Worm (Caenorhabditis elegans): ENCODE data around the gene F36H9.4.

The F36H9.4 gene

ce11 chrV:1788157-1788556 is 9.1 kb upstream of the F36H9.4 start, which contains the start of gene F36H9.2 (continued):
- TF ChIP-seq tag-97 (GFP tag; IDR thresholded peaks at IDR 0.05) (no peak), hlh-11 (tag; optimal IDR thresholded peaks at IDR 0.05) (no peak), attf-4 (tag; optimal IDR thresholded peaks at IDR 0.05) (no peak)

- TF ChIP-seq nhr-76 (tag; optimal IDR thresholded peaks at IDR 0.05) (no peak), dmd-6 (GFP tag; IDR thresholded peaks at IDR 0.05) (no peak), skn-1 (tag; optimal IDR thresholded peaks at IDR 0.05) (no peak), nhr-28 (tag; optimal IDR thresholded peaks at IDR 0.05) (no peak), mxl-3 (GFP tag; optimal IDR thresholded peaks at IDR 0.05) (no peak), mxl-2 (GFP tag; conservative IDR thresholded peaks at IDR 0.05) (no peak), dmd-9 (GFP tag; IDR thresholded peaks at IDR 0.05) (no peak), ceh-82 (tag; optimal IDR thresholded peaks at IDR 0.05) (no peak)
Measured at ce11 chrV:1781922-1782321, 2.9 kb upstream of the F36H9.4 start, which contains the start of gene F36H9.5. TSS of gene F36H9.5 (minus strand) at chrV:1782022.

- TF ChIP-seq unc-62 (GFP tag; optimal IDR thresholded peaks at IDR 0.05 in 1 of 2) (peak in 1 of 2 experiments; percentile 71), unc-62 (tag; optimal IDR thresholded peaks at IDR 0.05) (no peak), zip-11 (GFP tag; IDR thresholded peaks at IDR 0.05) (no peak)
Measured at ce11 chrV:1779994-1780393, 958 bp upstream of the F36H9.4 start.

- no peak for TF ChIP-seq fkh-10 (GFP tag; optimal IDR thresholded peaks at IDR 0.05)
- no peak for TF ChIP-seq hlh-11 (tag; optimal IDR thresholded peaks at IDR 0.05)
- TF ChIP-seq ama-1 (optimal IDR thresholded peaks at IDR 0.05), result no peak
- no peak for TF ChIP-seq ztf-7 (tag; optimal IDR thresholded peaks at IDR 0.05)
- TF ChIP-seq nhr-11 (tag; optimal IDR thresholded peaks at IDR 0.05), result no peak
Measured at ce11 chrV:1774874-1775589, 4.0 kb downstream of the F36H9.4 start, which contains the start of gene F36H9.7. TSS of gene F36H9.7 (minus strand) at chrV:1774924.

ce11 chrV:1773120-1773519 is 5.9 kb downstream of the F36H9.4 start:
- no peak for TF ChIP-seq egl-27 (tag; optimal IDR thresholded peaks at IDR 0.05)
- no peak for TF ChIP-seq D1046.2 (GFP tag; IDR thresholded peaks at IDR 0.05)
- peak; percentile 18 for TF ChIP-seq mes-2 (tag; optimal IDR thresholded peaks at IDR 0.05; ENCODE audit: poor library complexity, severe bottlenecking)
- no peak for TF ChIP-seq ces-1 (GFP tag; optimal IDR thresholded peaks at IDR 0.05)
- TF ChIP-seq madf-9 (GFP tag; conservative IDR thresholded peaks at IDR 0.05), result no peak
- peak; percentile 3 for TF ChIP-seq dve-1 (tag; optimal IDR thresholded peaks at IDR 0.05; ENCODE audit: insufficient read depth)
- TF ChIP-seq mxl-3 (GFP tag; optimal IDR thresholded peaks at IDR 0.05), result no peak
- no peak for TF ChIP-seq ztf-7 (tag; optimal IDR thresholded peaks at IDR 0.05)
- no peak for TF ChIP-seq duxl-1 (tag; optimal IDR thresholded peaks at IDR 0.05; ENCODE audit: poor library complexity)
- TF ChIP-seq nhr-111 (GFP tag; optimal IDR thresholded peaks at IDR 0.05), result no peak
- TF ChIP-seq mdt-29 (GFP tag; IDR thresholded peaks at IDR 0.05), result no peak
- no peak for TF ChIP-seq sdz-12 (GFP tag; optimal IDR thresholded peaks at IDR 0.05)
- TF ChIP-seq snpc-1.2 (GFP tag; IDR thresholded peaks at IDR 0.05), result no peak
- peak; percentile 39 for TF ChIP-seq aha-1 (tag)
- TF ChIP-seq F10B5.3 (tag; optimal IDR thresholded peaks at IDR 0.05), result no peak
- TF ChIP-seq hif-1 (tag; optimal IDR thresholded peaks at IDR 0.05), result no peak
- no peak for TF ChIP-seq nhr-76 (tag; optimal IDR thresholded peaks at IDR 0.05)
- TF ChIP-seq skn-1 (tag; optimal IDR thresholded peaks at IDR 0.05), result no peak
- no peak for TF ChIP-seq lin-1 (GFP tag; IDR thresholded peaks at IDR 0.05)
- TF ChIP-seq ZK337.2 (GFP tag; IDR thresholded peaks at IDR 0.05), result no peak
- TF ChIP-seq dmd-8 (GFP tag; IDR thresholded peaks at IDR 0.05), result no peak
- TF ChIP-seq ceh-44 (GFP tag; IDR thresholded peaks at IDR 0.05), result no peak
- TF ChIP-seq dmd-9 (GFP tag; IDR thresholded peaks at IDR 0.05), result no peak
- TF ChIP-seq spr-1 (tag; optimal IDR thresholded peaks at IDR 0.05), result no peak
- TF ChIP-seq daf-12 (tag; optimal IDR thresholded peaks at IDR 0.05), result no peak
- TF ChIP-seq ceh-28 (tag; optimal IDR thresholded peaks at IDR 0.05), result no peak
- TF ChIP-seq tra-1 (GFP tag; IDR thresholded peaks at IDR 0.05), result no peak
- TF ChIP-seq arid-1 (GFP tag; conservative IDR thresholded peaks at IDR 0.05), result no peak
- no peak for TF ChIP-seq hlh-11 (tag; optimal IDR thresholded peaks at IDR 0.05)
- TF ChIP-seq nhr-42 (GFP tag; IDR thresholded peaks at IDR 0.05), result no peak
- no peak for TF ChIP-seq unc-130 (GFP tag; optimal IDR thresholded peaks at IDR 0.05)
